Fruit fly (Drosophila melanogaster) whole organism, pupa: ENCODE data around the gene CG5381.

ENCODE experiments used
- CG10348 ChIP-seq: fragments of 200-800 bp; sonication (Bioruptor generic); IDR thresholded peaks from 2 replicates; pipeline ENCODE4 v1.3.6; 2022; ENCODE audit warnings: missing biosample characterization, missing genetic modification characterization
- CG12605 ChIP-seq: fragments of 200-800 bp; sonication (Bioruptor generic); IDR thresholded peaks from 2 replicates; pipeline ENCODE4 v1.3.6; 2022; ENCODE audit warnings: missing biosample characterization, missing genetic modification characterization
- CG13204 ChIP-seq: fragments of 200-800 bp; sonication (Bioruptor generic); optimal IDR thresholded peaks from 2 replicates; lab custom pipeline; 2018; ENCODE audit warnings: missing biosample characterization, mild to moderate bottlenecking, missing genetic modification characterization, moderate library complexity
- CG14655 ChIP-seq: fragments of 200-800 bp; sonication (Bioruptor generic); optimal IDR thresholded peaks from 3 replicates; lab custom pipeline; 2017; ENCODE audit warnings: mild to moderate bottlenecking, missing biosample characterization, missing genetic modification reagents, missing genetic modification characterization
- CG15710 ChIP-seq: fragments of 200-800 bp; sonication (Bioruptor generic); optimal IDR thresholded peaks from 2 replicates; lab custom pipeline; 2018; ENCODE audit warnings: missing biosample characterization, mild to moderate bottlenecking, missing genetic modification characterization, moderate library complexity
- CG17806 ChIP-seq: fragments of 200-800 bp; sonication (Bioruptor generic); optimal IDR thresholded peaks from 2 replicates; lab custom pipeline; 2018; ENCODE audit warnings: missing biosample characterization, mild to moderate bottlenecking, missing genetic modification characterization, moderate library complexity
- CG32121 ChIP-seq: fragments of 200-800 bp; sonication (Bioruptor generic); IDR thresholded peaks from 2 replicates; pipeline ENCODE4 v1.3.6; 2022; ENCODE audit warnings: missing biosample characterization, missing genetic modification characterization
- CG34367 ChIP-seq: fragments of 200-800 bp; sonication (Bioruptor generic); optimal IDR thresholded peaks from 2 replicates; lab custom pipeline; 2018; ENCODE audit warnings: missing biosample characterization, mild to moderate bottlenecking, missing genetic modification characterization
- CG4496 ChIP-seq: fragments of 200-800 bp; sonication (Bioruptor generic); IDR thresholded peaks from 3 replicates; pipeline ENCODE4 v1.3.6; 2022; ENCODE audit warnings: missing biosample characterization, missing genetic modification characterization
- CG8159 ChIP-seq: fragments of 200-800 bp; sonication (Bioruptor generic); optimal IDR thresholded peaks from 3 replicates; lab custom pipeline; 2018; ENCODE audit warnings: missing biosample characterization, mild to moderate bottlenecking, missing genetic modification characterization, moderate library complexity
- CG8301 ChIP-seq: fragments of 200-800 bp; sonication (Bioruptor generic); optimal IDR thresholded peaks from 2 replicates; lab custom pipeline; 2018; ENCODE audit warnings: missing biosample characterization, mild to moderate bottlenecking, missing genetic modification characterization
- CG9948 ChIP-seq: fragments of 200-800 bp; sonication (Bioruptor generic); optimal IDR thresholded peaks from 2 replicates; lab custom pipeline; 2018; ENCODE audit warnings: missing biosample characterization, mild to moderate bottlenecking, missing genetic modification characterization, moderate library complexity
- D1 ChIP-seq: fragments of 200-800 bp; sonication (Bioruptor generic); optimal IDR thresholded peaks from 2 replicates; lab custom pipeline; 2018; ENCODE audit warnings: missing biosample characterization, mild to moderate bottlenecking, missing genetic modification characterization, moderate library complexity
- EcR ChIP-seq: fragments of 200-800 bp; sonication (Bioruptor generic); optimal IDR thresholded peaks from 3 replicates; lab custom pipeline; 2019; ENCODE audit warnings: missing biosample characterization, missing genetic modification characterization, mild to moderate bottlenecking, moderate library complexity, missing genetic modification reagents
- Ets98B ChIP-seq: fragments of 200-800 bp; sonication (Bioruptor generic); IDR thresholded peaks from 2 replicates; pipeline ENCODE4 v1.3.6; 2022; ENCODE audit warnings: missing biosample characterization, missing genetic modification characterization
- Pif1A ChIP-seq: fragments of 200-800 bp; sonication (Bioruptor generic); optimal IDR thresholded peaks from 3 replicates; lab custom pipeline; 2016; ENCODE audit warnings: missing biosample characterization, missing genetic modification characterization
- Pif1B ChIP-seq: fragments of 200-800 bp; sonication (Bioruptor generic); optimal IDR thresholded peaks from 3 replicates; lab custom pipeline; 2016; ENCODE audit warnings: missing biosample characterization, missing genetic modification characterization
- Snoo ChIP-seq: fragments of 200-800 bp; sonication (Bioruptor generic); optimal IDR thresholded peaks from 3 replicates; lab custom pipeline; 2017; ENCODE audit warnings: missing biosample characterization, mild to moderate bottlenecking, missing genetic modification characterization, inconsistent platforms
- fd96Ca ChIP-seq: fragments of 200-800 bp; sonication (Bioruptor generic); IDR thresholded peaks from 3 replicates; pipeline ENCODE4 v1.3.6; 2022; ENCODE audit warnings: missing biosample characterization, missing genetic modification characterization
- gl ChIP-seq: fragments of 200-800 bp; sonication (Bioruptor generic); optimal IDR thresholded peaks from 2 replicates; lab custom pipeline; 2018; ENCODE audit warnings: missing biosample characterization, mild to moderate bottlenecking, missing genetic modification characterization
- rn ChIP-seq: fragments of 200-800 bp; sonication (Bioruptor generic); IDR thresholded peaks from 2 replicates; pipeline ENCODE4 v1.3.6; 2022; ENCODE audit warnings: missing biosample characterization, missing genetic modification characterization

Gene CG5381

DNA sequence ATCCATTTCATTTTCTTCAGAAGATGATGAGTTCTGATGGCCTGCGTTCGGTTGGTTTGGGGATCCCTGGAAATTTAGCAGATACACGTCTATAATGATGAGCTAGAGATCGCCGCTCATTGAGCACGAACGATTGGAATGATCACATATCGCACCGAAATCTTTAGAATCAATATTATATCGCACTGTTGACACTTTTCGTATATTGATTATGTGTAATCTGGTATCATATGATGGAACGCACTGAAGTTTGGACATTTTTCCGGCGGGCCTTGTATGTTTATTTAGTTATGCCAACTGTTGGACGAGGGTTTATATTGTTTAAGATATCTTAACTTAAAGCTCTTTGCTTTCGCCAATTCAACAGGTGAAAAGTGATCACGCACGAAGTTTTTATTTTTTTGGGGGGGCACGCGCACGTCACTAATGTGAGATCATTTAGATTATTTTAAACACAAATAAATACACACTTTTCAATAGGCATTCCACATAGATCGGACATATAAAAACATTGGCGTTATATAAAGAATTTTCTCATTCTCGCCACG lies 1.8 kb downstream of the CG5381 start:
- TF ChIP-seq gl (tag; lab: Kevin White, UChicago) (no peak), CG4496 (no peak), Snoo (tag; lab: Kevin White, UChicago) (no peak), Pif1A (GFP tag; lab: Kevin White, UChicago) (no peak), CG15710 (no peak), CG10348 (GFP tag; lab: Robert Waterston, UW) (no peak), CG17806 (tag; lab: Kevin White, UChicago) (no peak), rn (no peak), D1 (tag; lab: Kevin White, UChicago) (no peak), EcR (GFP tag; lab: Kevin White, UChicago) (no peak), CG12605 (no peak), CG34367 (tag; lab: Kevin White, UChicago) (no peak), Pif1B (GFP tag; lab: Kevin White, UChicago) (no peak), CG13204 (no peak)

DNA sequence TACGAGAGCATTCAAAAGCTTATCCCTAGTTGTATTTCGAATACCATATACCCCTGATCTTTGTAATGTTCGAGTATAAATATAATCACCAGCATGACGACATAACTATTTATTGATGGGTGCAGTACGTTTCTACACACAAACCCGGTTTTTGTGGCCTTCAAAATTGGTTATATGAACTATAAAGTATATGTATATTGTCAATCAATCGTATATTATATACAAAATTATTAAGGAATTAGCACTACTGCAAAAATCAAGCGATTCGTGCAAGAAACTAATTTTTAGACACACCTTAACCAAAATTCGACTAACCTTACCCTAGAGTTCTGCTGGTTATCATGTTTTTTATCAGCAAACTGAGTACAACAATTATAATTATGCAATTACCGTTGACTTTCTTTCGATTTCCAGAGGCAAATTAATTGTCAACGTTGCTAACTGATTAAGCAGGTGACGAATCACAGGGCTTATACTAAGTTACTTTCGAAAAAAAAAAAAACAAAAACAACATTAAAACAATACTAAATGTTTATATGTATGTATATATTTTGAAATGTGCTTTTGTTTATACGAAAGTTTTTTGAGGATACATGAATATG lies 2.6 kb downstream of the CG5381 start:
- TF ChIP-seq CG17806 (tag; lab: Kevin White, UChicago) = no peak
- TF ChIP-seq CG4496 = no peak
- TF ChIP-seq CG9948 = no peak

DNA sequence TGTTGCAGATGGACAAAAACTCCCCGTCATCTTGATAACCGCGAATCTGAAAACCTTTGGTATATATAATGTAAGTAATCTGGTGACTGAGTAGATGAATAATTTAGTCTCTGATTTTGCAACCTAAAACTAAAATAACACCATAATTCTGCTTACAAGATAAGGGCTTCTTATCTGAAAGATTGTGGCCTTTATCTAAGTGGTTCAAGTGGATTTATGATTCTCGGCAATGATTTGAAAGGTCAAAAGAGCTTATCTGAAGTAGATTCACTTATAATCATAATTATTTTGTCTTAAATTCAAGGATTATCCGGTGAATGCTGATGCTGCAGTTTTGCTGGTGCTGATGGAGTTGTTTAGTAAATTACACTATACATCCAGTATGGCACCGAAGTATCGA lies 7.0 kb downstream of the CG5381 start:
- TF ChIP-seq Snoo (tag; lab: Kevin White, UChicago) = no peak
- no peak for TF ChIP-seq CG8301
- TF ChIP-seq CG12605 = no peak
- no peak for TF ChIP-seq rn
- TF ChIP-seq Pif1A (GFP tag; lab: Kevin White, UChicago) = no peak
- no peak for TF ChIP-seq Ets98B (GFP tag; lab: Robert Waterston, UW)
- TF ChIP-seq CG4496 = no peak
- TF ChIP-seq fd96Ca (GFP tag; lab: Robert Waterston, UW) = no peak
- TF ChIP-seq CG15710 = no peak
- no peak for TF ChIP-seq CG9948
- TF ChIP-seq CG10348 (GFP tag; lab: Robert Waterston, UW) = no peak
- TF ChIP-seq CG8159 (tag; lab: Kevin White, UChicago) = no peak
- TF ChIP-seq CG14655 (GFP tag; lab: Kevin White, UChicago) = no peak
- TF ChIP-seq CG13204 = no peak
- TF ChIP-seq CG17806 (tag; lab: Kevin White, UChicago) = no peak
- no peak for TF ChIP-seq CG32121
- no peak for TF ChIP-seq EcR (GFP tag; lab: Kevin White, UChicago)
- TF ChIP-seq, all 21 proteins: peak for 0

DNA sequence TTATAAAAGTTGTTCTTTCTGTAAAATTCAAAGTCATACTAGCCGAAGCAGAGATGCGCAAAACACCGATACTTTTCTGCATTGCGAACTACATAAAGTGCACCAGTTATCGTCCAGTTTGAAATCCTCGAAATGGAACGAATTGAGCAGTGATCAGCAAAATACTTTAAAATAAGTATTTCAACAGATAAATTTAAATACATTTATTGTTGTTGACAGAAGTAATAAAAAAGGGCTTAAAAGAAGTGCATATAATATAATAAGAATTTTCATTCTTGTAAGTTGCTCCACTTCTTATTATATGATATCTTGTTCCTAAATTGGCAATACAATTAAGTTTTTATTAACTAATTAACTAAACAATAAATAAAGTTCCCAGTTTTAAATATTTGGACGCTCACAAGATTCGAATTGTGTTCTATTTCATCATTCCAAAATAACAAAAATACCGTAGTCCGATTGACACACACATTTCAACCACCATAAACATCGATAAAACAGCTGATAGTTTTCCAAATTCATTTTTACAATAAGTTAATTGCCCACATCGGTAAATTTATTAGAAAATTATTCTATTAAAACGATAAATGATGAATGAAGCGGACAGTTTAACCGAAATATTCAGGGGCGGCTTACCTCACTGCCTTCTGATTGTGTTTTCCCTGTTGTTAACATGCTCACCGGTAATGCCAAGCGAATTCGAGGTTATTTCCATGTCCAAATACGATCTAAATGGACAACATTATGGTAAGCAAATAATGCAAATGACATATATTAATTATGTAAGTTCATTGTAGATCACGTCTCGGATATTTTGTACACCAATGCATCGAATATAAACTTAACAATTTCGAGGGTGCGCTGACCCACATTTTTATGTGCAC lies 8.3 kb downstream of the CG5381 start, which contains the start of the genes Usp14 and CG4972:
Gene Usp14 (minus strand): TSS at position 70 of the 884 bp plus-strand sequence.
Gene CG4972 (plus strand): TSS at position 466 of the 884 bp plus-strand sequence.
- TF ChIP-seq CG15710 = peak; percentile 24
- TF ChIP-seq Snoo (tag; lab: Kevin White, UChicago) = no peak
- TF ChIP-seq CG12605 = no peak
- no peak for TF ChIP-seq CG34367 (tag; lab: Kevin White, UChicago)
- TF ChIP-seq Pif1B (GFP tag; lab: Kevin White, UChicago) = no peak
- no peak for TF ChIP-seq CG9948
- TF ChIP-seq Ets98B (GFP tag; lab: Robert Waterston, UW) = no peak
- no peak for TF ChIP-seq CG13204
- TF ChIP-seq CG8159 (tag; lab: Kevin White, UChicago) = no peak
- peak; percentile 27 for TF ChIP-seq EcR (GFP tag; lab: Kevin White, UChicago)
- TF ChIP-seq fd96Ca (GFP tag; lab: Robert Waterston, UW) = no peak
- no peak for TF ChIP-seq CG4496

- no peak for TF ChIP-seq Ets98B (GFP tag; lab: Robert Waterston, UW)
Observed at dm6 chr2L:10311822-10312221, 11.1 kb downstream of the CG5381 start.

DNA sequence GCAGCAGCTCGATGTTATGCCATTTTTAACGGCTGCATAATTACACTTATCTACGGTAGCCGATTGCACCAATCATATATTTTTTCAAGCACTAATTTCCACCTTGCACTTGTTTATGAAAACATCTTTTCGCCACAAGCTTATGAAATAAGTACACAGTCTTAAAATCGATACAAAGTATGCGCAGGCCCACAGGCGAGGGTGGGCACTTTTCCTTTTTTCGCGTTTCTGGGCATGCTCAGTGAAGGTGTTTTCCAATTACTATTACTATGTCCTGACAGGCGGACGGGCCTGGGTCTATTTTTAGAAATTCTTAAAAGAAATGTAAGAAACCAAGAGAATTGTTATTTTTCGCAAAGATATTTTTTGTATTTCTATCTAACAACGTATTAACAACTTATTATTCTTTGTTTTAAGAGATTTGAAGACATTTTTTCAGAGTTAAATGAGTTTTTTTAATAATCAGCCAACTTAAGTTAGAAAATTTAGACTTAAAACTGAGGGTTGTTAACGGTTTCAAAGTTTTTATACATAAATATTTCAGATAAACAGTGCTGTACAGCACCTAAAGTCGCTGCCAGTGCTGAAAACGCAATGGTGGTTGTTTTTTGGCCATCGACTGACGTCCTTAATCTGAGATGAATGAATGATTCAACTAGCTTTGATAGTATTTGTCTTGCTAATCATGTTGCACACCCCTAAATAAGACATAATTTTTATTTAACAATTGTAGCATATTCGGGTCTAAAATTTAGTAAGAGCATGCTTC lies 12.1 kb downstream of the CG5381 start, which contains the start of gene Cdk5alpha:
Gene Cdk5alpha (minus strand): TSS at position 343 of the 769 bp plus-strand sequence.
- TF ChIP-seq CG8301 (no peak), CG17806 (tag; lab: Kevin White, UChicago) (no peak), CG32121 (no peak), Snoo (tag; lab: Kevin White, UChicago) (no peak)
